Fruit fly (Drosophila melanogaster): ENCODE data around the gene CG31251.

DNA sequence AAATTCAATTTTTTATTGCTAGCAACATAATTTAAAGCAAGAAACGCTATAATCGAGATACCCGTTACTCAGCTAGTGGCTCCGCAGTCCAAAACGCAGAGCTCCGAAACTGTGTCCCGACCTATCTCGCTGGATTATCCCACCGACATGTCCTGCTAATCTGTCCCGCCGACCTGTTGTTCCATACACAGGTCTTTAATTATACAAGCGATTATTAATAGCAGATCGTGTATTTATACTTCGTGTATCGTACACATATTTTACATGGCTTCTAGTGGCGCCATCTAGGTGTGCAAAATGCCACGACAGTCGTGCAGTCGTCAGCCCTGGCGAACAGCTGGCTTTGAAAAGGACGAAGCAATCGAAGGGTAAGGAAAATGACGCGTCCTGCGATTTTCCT, 48.5 kb upstream of the CG31251 start, which contains the start of gene CG14321:
- TF ChIP-seq tx (GFP tag; optimal IDR thresholded peaks at IDR 0.05) (no peak), Sox102F (GFP tag; optimal IDR thresholded peaks at IDR 0.05) (no peak), ewg (GFP tag; optimal IDR thresholded peaks at IDR 0.05) (no peak)
